Worm (Caenorhabditis elegans) whole organism, midembryonic: Measurements from ENCODE around the gene unc-129.

Source experiments
- flt-1 ChIP-seq: fragments of 200-800 bp; sonication (Bioruptor generic); IDR thresholded peaks from 2 replicates; pipeline ENCODE4 v1.3.6; 2022; ENCODE audit warnings: missing genetic modification characterization, missing compliant biosample characterization
- klf-2 ChIP-seq: fragments of 200-800 bp; sonication (Bioruptor generic); conservative IDR thresholded peaks from 2 replicates; pipeline ENCODE4 v1.3.6; 2022; ENCODE audit warnings: missing genetic modification reagents, missing genetic modification characterization, missing compliant biosample characterization
- med-1 ChIP-seq: sonication (generic microtip); optimal IDR thresholded peaks from 2 replicates; lab custom pipeline; 2017; ENCODE audit warnings: missing genetic modification characterization, mild to moderate bottlenecking, missing compliant biosample characterization, antibody characterized with exemption, missing genetic modification reagents; ENCODE audit not compliant: insufficient read depth
- ref-1 ChIP-seq: fragments of 200-800 bp; sonication (Bioruptor generic); conservative IDR thresholded peaks from 2 replicates; pipeline ENCODE4 v1.3.6; 2022; ENCODE audit warnings: missing genetic modification reagents, missing genetic modification characterization, missing compliant biosample characterization
- tab-1 ChIP-seq: fragments of 200-800 bp; sonication (Bioruptor generic); IDR thresholded peaks from 2 replicates; pipeline ENCODE4 v1.3.6; 2022; ENCODE audit warnings: missing genetic modification characterization, missing compliant biosample characterization
- ztf-23 ChIP-seq: fragments of 200-800 bp; sonication (Bioruptor generic); IDR thresholded peaks from 2 replicates; pipeline ENCODE4 v1.3.6; 2022; ENCODE audit warnings: missing genetic modification reagents, missing genetic modification characterization, missing compliant biosample characterization

- TF ChIP-seq ref-1 (GFP tag; lab: Robert Waterston, UW) (no peak), ztf-23 (GFP tag; lab: Robert Waterston, UW) (no peak), flt-1 (GFP tag; lab: Robert Waterston, UW) (no peak), tab-1 (GFP tag; lab: Robert Waterston, UW) (no peak), klf-2 (GFP tag; lab: Robert Waterston, UW) (no peak), med-1 (GFP tag; lab: Kevin White, UChicago) (no peak)
These were observed 49.0 kb downstream of the unc-129 start, which contains the start of gene tpra-1 for ce11 chrIV:8956189-8956588.
